Fruit fly (Drosophila melanogaster): Measurements from ENCODE around the gene ng4.

DNA sequence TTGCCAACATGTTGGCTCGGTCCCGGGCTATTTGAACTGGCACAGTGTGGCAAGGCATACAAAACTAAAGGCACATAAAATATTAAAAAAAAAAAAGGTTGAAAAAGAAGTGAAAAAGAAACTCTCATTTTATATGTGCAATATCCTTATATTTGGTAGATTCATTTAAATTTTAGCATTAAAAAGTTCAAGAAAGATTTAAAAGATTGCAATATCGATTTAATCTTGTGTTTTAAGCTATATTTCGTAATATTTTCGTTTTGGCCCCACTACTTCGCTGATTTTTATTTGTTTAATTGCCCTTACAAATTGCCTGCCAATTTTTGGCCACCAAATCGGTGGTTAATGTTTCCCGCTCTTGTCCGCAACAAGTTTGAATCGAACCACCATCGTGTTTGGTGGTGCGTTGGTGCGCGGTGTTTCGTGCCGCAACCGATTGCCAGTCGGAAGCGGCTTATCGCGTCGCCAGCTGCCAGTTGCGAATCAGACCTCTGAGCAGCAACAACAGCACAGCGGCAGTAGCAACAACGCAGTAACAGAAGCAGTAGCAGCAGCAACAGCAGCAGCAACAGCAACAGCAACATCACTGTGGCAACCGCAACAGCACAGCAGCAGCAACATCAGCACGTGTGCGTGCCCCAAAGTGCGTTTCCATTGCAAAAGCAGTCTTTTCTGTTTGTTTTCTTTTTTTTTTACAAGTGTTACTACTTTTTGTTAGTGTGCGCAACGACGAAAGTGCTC, 11.7 kb upstream of the ng4 start:
- TF ChIP-seq CTCF (optimal IDR thresholded peaks at IDR 0.05) (no peak), CG8478 (optimal IDR thresholded peaks at IDR 0.05) (no peak)
